Fruit fly (Drosophila melanogaster) whole organism, embryonic: Measurements from ENCODE around the gene CSN6.

Experiments
- Bdp1 ChIP-seq: fragments of 200-800 bp; sonication (Bioruptor generic); optimal IDR thresholded peaks from 3 replicates; lab custom pipeline; 2016; ENCODE audit warnings: missing biosample characterization, missing genetic modification characterization
- Bteb2 ChIP-seq: fragments of 200-800 bp; sonication (Bioruptor generic); optimal IDR thresholded peaks from 2 replicates; lab custom pipeline; 2016; ENCODE audit warnings: missing biosample characterization, missing genetic modification characterization
- CG10209 ChIP-seq: fragments of 200-800 bp; sonication (Bioruptor generic); optimal IDR thresholded peaks from 3 replicates; lab custom pipeline; 2017; ENCODE audit warnings: missing biosample characterization, mild to moderate bottlenecking, missing genetic modification characterization, missing genetic modification reagents
- CG10431 ChIP-seq: fragments of 200-800 bp; sonication (Bioruptor generic); optimal IDR thresholded peaks from 3 replicates; lab custom pipeline; 2018; ENCODE audit warnings: missing biosample characterization, mild to moderate bottlenecking, missing genetic modification characterization
- CG11723 ChIP-seq: fragments of 200-800 bp; sonication (Bioruptor generic); optimal IDR thresholded peaks from 2 replicates; lab custom pipeline; 2017; ENCODE audit warnings: missing biosample characterization, mild to moderate bottlenecking, missing genetic modification characterization
- CG12769 ChIP-seq: fragments of 200-800 bp; sonication (Bioruptor generic); optimal IDR thresholded peaks from 2 replicates; lab custom pipeline; 2019; ENCODE audit warnings: missing biosample characterization, mild to moderate bottlenecking, missing genetic modification characterization, moderate library complexity
- CG13624 ChIP-seq: fragments of 200-800 bp; sonication (Bioruptor generic); optimal IDR thresholded peaks from 2 replicates; lab custom pipeline; 2016; ENCODE audit warnings: missing biosample characterization, missing genetic modification characterization
- CG14860 ChIP-seq: fragments of 200-800 bp; sonication (Bioruptor generic); IDR thresholded peaks from 3 replicates; pipeline ENCODE4 v1.3.6; 2022; ENCODE audit warnings: missing biosample characterization, missing genetic modification characterization; ENCODE audit not compliant: partially characterized antibody
- CG1602 ChIP-seq: fragments of 200-800 bp; sonication (Bioruptor generic); optimal IDR thresholded peaks from 3 replicates; lab custom pipeline; 2016; ENCODE audit warnings: missing biosample characterization, missing genetic modification characterization
- CG1647 ChIP-seq: fragments of 200-800 bp; sonication (Bioruptor generic); optimal IDR thresholded peaks from 3 replicates; lab custom pipeline; 2016; ENCODE audit warnings: missing biosample characterization, missing genetic modification characterization
- CG16863 ChIP-seq: fragments of 200-800 bp; sonication (Bioruptor generic); optimal IDR thresholded peaks from 3 replicates; lab custom pipeline; 2016; ENCODE audit warnings: missing biosample characterization, missing genetic modification characterization
- CG17328 ChIP-seq: fragments of 200-800 bp; sonication (Bioruptor generic); IDR thresholded peaks from 2 replicates; pipeline ENCODE4 v1.3.6; 2022; ENCODE audit warnings: missing biosample characterization, missing genetic modification characterization
- CG17568 ChIP-seq: fragments of 200-800 bp; sonication (Bioruptor generic); optimal IDR thresholded peaks from 2 replicates; lab custom pipeline; 2018; ENCODE audit warnings: missing biosample characterization, mild to moderate bottlenecking, missing genetic modification characterization, moderate library complexity
- CG18262 ChIP-seq: fragments of 200-800 bp; optimal IDR thresholded peaks from 3 replicates; lab custom pipeline; 2019; ENCODE audit warnings: missing biosample characterization, mild to moderate bottlenecking, missing genetic modification characterization, moderate library complexity
- CG2120 ChIP-seq: fragments of 200-800 bp; sonication (Bioruptor generic); optimal IDR thresholded peaks from 3 replicates; lab custom pipeline; 2016; ENCODE audit warnings: missing biosample characterization, missing genetic modification characterization
- CG2199 ChIP-seq: fragments of 200-800 bp; sonication (Bioruptor generic); IDR thresholded peaks from 3 replicates; pipeline ENCODE4 v1.3.6; 2022; ENCODE audit warnings: missing biosample characterization, missing genetic modification characterization
- CG3281 ChIP-seq: fragments of 200-800 bp; sonication (Bioruptor generic); optimal IDR thresholded peaks from 3 replicates; lab custom pipeline; 2017; ENCODE audit warnings: missing biosample characterization, mild to moderate bottlenecking, missing genetic modification characterization
- CG4360 ChIP-seq: fragments of 200-800 bp; sonication (Bioruptor generic); IDR thresholded peaks from 2 replicates; pipeline ENCODE4 v1.3.6; 2022; ENCODE audit warnings: missing biosample characterization, missing genetic modification characterization
- CG4404 ChIP-seq: fragments of 200-800 bp; sonication (Bioruptor generic); IDR thresholded peaks from 2 replicates; pipeline ENCODE4 v1.3.6; 2022; ENCODE audit warnings: missing biosample characterization, missing genetic modification characterization
- CG4730 ChIP-seq: fragments of 200-800 bp; sonication (Bioruptor generic); IDR thresholded peaks from 2 replicates; pipeline ENCODE4 v1.3.6; 2022; ENCODE audit warnings: missing biosample characterization, missing genetic modification characterization
- CG5180 ChIP-seq: fragments of 200-800 bp; sonication (Bioruptor generic); optimal IDR thresholded peaks from 3 replicates; lab custom pipeline; 2017; ENCODE audit warnings: missing biosample characterization, missing genetic modification characterization, mild to moderate bottlenecking, moderate library complexity, missing genetic modification reagents
- CG6654 ChIP-seq: fragments of 200-800 bp; sonication (Bioruptor generic); optimal IDR thresholded peaks from 2 replicates; lab custom pipeline; 2017; ENCODE audit warnings: missing biosample characterization, mild to moderate bottlenecking, missing genetic modification characterization
- CG7745 ChIP-seq: fragments of 200-800 bp; sonication (Bioruptor generic); optimal IDR thresholded peaks from 2 replicates; lab custom pipeline; 2018; ENCODE audit warnings: missing biosample characterization, mild to moderate bottlenecking, missing genetic modification characterization, moderate library complexity
- CG8089 ChIP-seq: fragments of 200-800 bp; sonication (Bioruptor generic); optimal IDR thresholded peaks from 3 replicates; lab custom pipeline; 2016; ENCODE audit warnings: missing biosample characterization, missing genetic modification characterization
- D19A ChIP-seq: fragments of 200-800 bp; optimal IDR thresholded peaks from 3 replicates; lab custom pipeline; 2019; ENCODE audit warnings: missing biosample characterization, mild to moderate bottlenecking, missing genetic modification characterization, moderate library complexity
- Dfd ChIP-seq, 2 experiments: fragments of >200 bp; optimal IDR thresholded peaks; 2 replicates each; lab custom pipeline; 2017; ENCODE audit warnings: missing biosample characterization in 2 of 2, missing genetic modification characterization in 2 of 2
- Dp ChIP-seq: fragments of 200-800 bp; sonication (Bioruptor generic); optimal IDR thresholded peaks from 2 replicates; lab custom pipeline; 2018; ENCODE audit warnings: missing biosample characterization, mild to moderate bottlenecking, missing genetic modification characterization, moderate library complexity
- Gug ChIP-seq: fragments of 200-800 bp; sonication (Bioruptor generic); IDR thresholded peaks from 4 replicates; pipeline ENCODE4 v1.3.6; 2022; ENCODE audit warnings: missing biosample characterization, missing genetic modification characterization
- Hey ChIP-seq: fragments of 200-800 bp; sonication (Bioruptor generic); optimal IDR thresholded peaks from 3 replicates; lab custom pipeline; 2018; ENCODE audit warnings: missing biosample characterization, mild to moderate bottlenecking, missing genetic modification characterization
- PHDP ChIP-seq: fragments of 200-800 bp; sonication (Bioruptor generic); optimal IDR thresholded peaks from 3 replicates; lab custom pipeline; 2018; ENCODE audit warnings: missing biosample characterization, mild to moderate bottlenecking, missing genetic modification characterization, moderate library complexity
- Sin3A ChIP-seq: fragments of >200 bp; optimal IDR thresholded peaks from 2 replicates; lab custom pipeline; 2018
- Sox102F ChIP-seq: fragments of 200-800 bp; sonication (Bioruptor generic); optimal IDR thresholded peaks from 2 replicates; lab custom pipeline; 2018; ENCODE audit warnings: missing biosample characterization, mild to moderate bottlenecking, missing genetic modification characterization, moderate library complexity
- br ChIP-seq: fragments of >200 bp; optimal IDR thresholded peaks from 2 replicates; lab custom pipeline; 2017
- cas ChIP-seq: fragments of 200-800 bp; sonication (Bioruptor generic); IDR thresholded peaks from 2 replicates; pipeline ENCODE4 v1.3.6; 2022; ENCODE audit warnings: missing biosample characterization, missing genetic modification characterization
- ci ChIP-seq: fragments of 200-800 bp; sonication (Bioruptor generic); IDR thresholded peaks from 3 replicates; pipeline ENCODE4 v1.3.6; 2022; ENCODE audit warnings: missing biosample characterization, missing genetic modification characterization
- danr ChIP-seq: fragments of 200-800 bp; sonication (Bioruptor generic); IDR thresholded peaks from 2 replicates; pipeline ENCODE4 v1.3.6; 2022; ENCODE audit warnings: missing biosample characterization, missing genetic modification characterization
- en ChIP-seq: fragments of 200-800 bp; sonication (Bioruptor generic); optimal IDR thresholded peaks from 2 replicates; lab custom pipeline; 2016; ENCODE audit warnings: missing biosample characterization, missing genetic modification characterization
- eve ChIP-seq, 2 experiments: fragments of >200 bp; optimal IDR thresholded peaks; 2 replicates each; lab custom pipeline; 2017; ENCODE audit warnings: missing biosample characterization in 2 of 2, missing genetic modification characterization in 2 of 2
- exex ChIP-seq: fragments of 200-800 bp; sonication (Bioruptor generic); optimal IDR thresholded peaks from 4 replicates; lab custom pipeline; 2018; ENCODE audit warnings: missing biosample characterization, mild to moderate bottlenecking, missing genetic modification characterization, moderate library complexity
- eyg ChIP-seq: fragments of 200-800 bp; sonication (Bioruptor generic); optimal IDR thresholded peaks from 3 replicates; lab custom pipeline; 2016; ENCODE audit warnings: missing biosample characterization, missing genetic modification characterization
- ftz-f1 ChIP-seq: fragments of 200-800 bp; sonication (Bioruptor generic); optimal IDR thresholded peaks from 2 replicates; lab custom pipeline; 2016; ENCODE audit warnings: missing biosample characterization, missing genetic modification characterization
- grn ChIP-seq: fragments of 200-800 bp; sonication (Bioruptor generic); optimal IDR thresholded peaks from 3 replicates; lab custom pipeline; 2017; ENCODE audit warnings: missing biosample characterization, missing genetic modification characterization
- gsb-n ChIP-seq: fragments of 200-800 bp; sonication (Bioruptor generic); optimal IDR thresholded peaks from 3 replicates; lab custom pipeline; 2018; ENCODE audit warnings: missing biosample characterization, mild to moderate bottlenecking, missing genetic modification characterization
- insv ChIP-seq, 2 experiments: fragments of 200-800 bp; sonication (Bioruptor generic); optimal IDR thresholded peaks; 3 replicates each; lab custom pipeline; 2016 to 2018; ENCODE audit warnings: missing biosample characterization in 2 of 2, missing genetic modification characterization in 2 of 2
- pan ChIP-seq, 4 experiments: fragments of >200 bp in 3 of 4; fragments of 200-800 bp in 1 of 4; sonication (Bioruptor generic) in 1 of 4; optimal IDR thresholded peaks in 3 of 4; IDR thresholded peaks in 1 of 4; 2 replicates each; pipeline versions ENCODE4 v1.3.6 to Lab custom; 2017 to 2022; ENCODE audit warnings: missing biosample characterization in 2 of 4, missing genetic modification characterization in 2 of 4, mixed read lengths in 1 of 4
- row ChIP-seq: fragments of 200-800 bp; sonication (Bioruptor generic); IDR thresholded peaks from 3 replicates; pipeline ENCODE4 v1.3.6; 2022; ENCODE audit warnings: missing biosample characterization, missing genetic modification characterization
- run ChIP-seq: fragments of 200-800 bp; sonication (Bioruptor generic); optimal IDR thresholded peaks from 3 replicates; lab custom pipeline; 2018; ENCODE audit warnings: missing biosample characterization, mild to moderate bottlenecking, missing genetic modification characterization
- salm ChIP-seq: fragments of 200-800 bp; sonication (Bioruptor generic); optimal IDR thresholded peaks from 2 replicates; lab custom pipeline; 2018; ENCODE audit warnings: missing biosample characterization, mild to moderate bottlenecking, missing genetic modification characterization
- sob ChIP-seq: fragments of 200-800 bp; sonication (Bioruptor generic); IDR thresholded peaks from 2 replicates; pipeline ENCODE4 v1.3.6; 2022; ENCODE audit warnings: missing biosample characterization, missing genetic modification characterization
- toy ChIP-seq: fragments of 200-800 bp; sonication (Bioruptor generic); IDR thresholded peaks from 2 replicates; pipeline ENCODE4 v1.3.6; 2022; ENCODE audit warnings: missing biosample characterization, missing genetic modification characterization
- twi ChIP-seq: fragments of 200-800 bp; optimal IDR thresholded peaks from 2 replicates; lab custom pipeline; 2019; ENCODE audit warnings: missing biosample characterization, mild to moderate bottlenecking, missing genetic modification characterization, moderate library complexity
- zen ChIP-seq: fragments of 200-800 bp; sonication (Bioruptor generic); optimal IDR thresholded peaks from 3 replicates; lab custom pipeline; 2018; ENCODE audit warnings: missing biosample characterization, mild to moderate bottlenecking, missing genetic modification characterization, moderate library complexity

CSN6 gene

DNA sequence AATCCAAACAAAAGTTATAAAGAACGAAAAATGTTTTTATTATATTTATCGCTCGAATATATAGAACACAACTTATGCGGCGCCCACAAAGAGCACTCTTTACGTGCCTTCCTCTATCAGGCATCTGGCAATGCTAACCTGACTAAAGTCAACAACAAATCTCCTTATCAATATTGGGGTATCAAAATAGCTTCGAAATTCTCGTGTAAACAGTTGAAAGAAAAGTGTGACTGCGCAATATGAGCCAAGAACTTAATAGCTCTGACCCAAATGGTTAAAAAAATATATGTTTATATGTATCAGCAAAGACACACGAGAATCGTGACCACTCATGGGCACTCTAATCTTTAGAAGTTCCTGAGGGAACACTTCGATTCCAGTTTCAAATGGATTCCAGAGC lies 50.6 kb downstream of the CSN6 start:
- TF ChIP-seq CG2120 (GFP tag; lab: Kevin White, UChicago) (peak; percentile 11), exex (peak; percentile 51), CG4360 (GFP tag; lab: Robert Waterston, UW) (no peak), CG17328 (GFP tag; lab: Robert Waterston, UW) (no peak), CG17568 (peak; percentile 52), CG4404 (GFP tag; lab: Robert Waterston, UW) (no peak), eve (GFP tag; optimal IDR thresholded peaks at IDR 0.05; lab: Kevin White, UChicago) (peak in 1 of 2 experiments; percentile 50), Sox102F (GFP tag; lab: Kevin White, UChicago) (peak; percentile 9), sob (GFP tag; lab: Robert Waterston, UW) (no peak), CG10431 (GFP tag; lab: Kevin White, UChicago) (no peak), en (GFP tag; lab: Kevin White, UChicago) (no peak), Dfd (GFP tag; optimal IDR thresholded peaks at IDR 0.05; lab: Kevin White, UChicago) (no peak), toy (GFP tag; lab: Robert Waterston, UW) (0 out of 2 replicates have a peak, but pooled peaks have one; percentile 6), CG1647 (GFP tag; lab: Kevin White, UChicago) (no peak), gsb-n (tag; lab: Kevin White, UChicago) (no peak), row (no peak), CG5180 (GFP tag; lab: Kevin White, UChicago) (peak; percentile 5), salm (peak; percentile 36), ci (peak; percentile 72), CG1602 (GFP tag; lab: Kevin White, UChicago) (no peak), CG4730 (no peak), eyg (GFP tag; lab: Kevin White, UChicago) (no peak), br (lab: Kevin White, UChicago) (no peak), zen (no peak), CG11723 (GFP tag; lab: Kevin White, UChicago) (no peak), CG6654 (GFP tag; lab: Kevin White, UChicago) (no peak), danr (no peak), cas (GFP tag; lab: Robert Waterston, UW) (no peak), Gug (GFP tag; lab: Robert Waterston, UW) (no peak), Hey (peak; percentile 44), Bteb2 (GFP tag; lab: Kevin White, UChicago) (no peak), twi (tag; lab: Kevin White, UChicago) (peak; percentile 4), CG8089 (no peak), Bdp1 (GFP tag; lab: Kevin White, UChicago) (no peak), CG3281 (GFP tag; lab: Kevin White, UChicago) (no peak), run (tag; lab: Kevin White, UChicago) (no peak), CG10209 (GFP tag; lab: Kevin White, UChicago) (peak; percentile 36), CG13624 (no peak), CG12769 (tag; lab: Kevin White, UChicago) (peak; percentile 64), ftz-f1 (GFP tag; lab: Kevin White, UChicago) (no peak), Dp (GFP tag; lab: Kevin White, UChicago) (no peak), CG14860 (GFP tag; lab: Robert Waterston, UW) (no peak), Sin3A (lab: Kevin White, UChicago) (no peak), D19A (peak; percentile 26), CG18262 (tag; lab: Kevin White, UChicago) (no peak), CG7745 (tag; lab: Kevin White, UChicago) (no peak), PHDP (tag; lab: Kevin White, UChicago) (peak; percentile 47), pan (optimal IDR thresholded peaks at IDR 0.05; lab: Kevin White, UChicago) (no peak), pan (GFP tag; optimal IDR thresholded peaks at IDR 0.05 in 1 of 2, IDR thresholded peaks at IDR 0.05 in 1 of 2) (peak in 1 of 2 experiments; percentile 24), CG2199 (GFP tag; lab: Robert Waterston, UW) (no peak), CG16863 (GFP tag; lab: Kevin White, UChicago) (no peak), insv (GFP tag; optimal IDR thresholded peaks at IDR 0.05; lab: Kevin White, UChicago) (no peak), grn (GFP tag; lab: Kevin White, UChicago) (peak; percentile 75)
